Fruit fly (Drosophila melanogaster) whole organism, embryonic: ENCODE results near the gene Sdic2.
A peak's percentile ranks its signal among the peaks of the same experiment; 100 is the strongest.

Experiments used
- Atf3 ChIP-seq: fragments of 200-800 bp; sonication (Bioruptor generic); optimal IDR thresholded peaks from 3 replicates; lab custom pipeline; 2016; ENCODE audit warnings: missing biosample characterization, missing genetic modification characterization
- CG10267 ChIP-seq: fragments of 200-800 bp; sonication (Bioruptor generic); optimal IDR thresholded peaks from 2 replicates; lab custom pipeline; 2018; ENCODE audit warnings: missing biosample characterization, mild to moderate bottlenecking, missing genetic modification characterization, moderate library complexity
- CG11504 ChIP-seq: fragments of 200-800 bp; sonication (Bioruptor generic); optimal IDR thresholded peaks from 3 replicates; lab custom pipeline; 2019; ENCODE audit warnings: missing biosample characterization, mild to moderate bottlenecking, missing genetic modification characterization, moderate library complexity
- CG11560 ChIP-seq: fragments of 200-800 bp; sonication (Bioruptor generic); IDR thresholded peaks from 3 replicates; pipeline ENCODE4 v1.3.6; 2022; ENCODE audit warnings: missing biosample characterization, missing genetic modification characterization
- CG11723 ChIP-seq: fragments of 200-800 bp; sonication (Bioruptor generic); optimal IDR thresholded peaks from 2 replicates; lab custom pipeline; 2017; ENCODE audit warnings: missing biosample characterization, mild to moderate bottlenecking, missing genetic modification characterization
- CG12071 ChIP-seq: fragments of 200-800 bp; sonication (Bioruptor generic); optimal IDR thresholded peaks from 3 replicates; lab custom pipeline; 2018; ENCODE audit warnings: missing biosample characterization, mild to moderate bottlenecking, missing genetic modification characterization
- CG13287 ChIP-seq: fragments of 200-800 bp; sonication (Bioruptor generic); IDR thresholded peaks from 2 replicates; pipeline ENCODE4 v1.3.6; 2022; ENCODE audit warnings: missing biosample characterization, missing genetic modification characterization; ENCODE audit not compliant: partially characterized antibody
- CG1603 ChIP-seq: fragments of 200-800 bp; sonication (Bioruptor generic); optimal IDR thresholded peaks from 2 replicates; lab custom pipeline; 2019; ENCODE audit warnings: missing biosample characterization, mild to moderate bottlenecking, missing genetic modification characterization, moderate library complexity
- CG17186 ChIP-seq: fragments of 200-800 bp; sonication (Bioruptor generic); optimal IDR thresholded peaks from 3 replicates; lab custom pipeline; 2017; ENCODE audit warnings: missing biosample characterization, missing genetic modification reagents, missing genetic modification characterization
- CG2116 ChIP-seq: fragments of 200-800 bp; sonication (Bioruptor generic); optimal IDR thresholded peaks from 3 replicates; lab custom pipeline; 2018; ENCODE audit warnings: missing biosample characterization, mild to moderate bottlenecking, missing genetic modification characterization
- CG30431 ChIP-seq: fragments of 200-800 bp; sonication (Bioruptor generic); optimal IDR thresholded peaks from 2 replicates; lab custom pipeline; 2017; ENCODE audit warnings: missing biosample characterization, missing genetic modification characterization
- CG3847 ChIP-seq: fragments of 200-800 bp; sonication (Bioruptor generic); IDR thresholded peaks from 2 replicates; pipeline ENCODE4 v1.3.6; 2022; ENCODE audit warnings: missing biosample characterization, missing genetic modification characterization
- CG4282 ChIP-seq: fragments of 200-800 bp; sonication (Bioruptor generic); optimal IDR thresholded peaks from 2 replicates; lab custom pipeline; 2016; ENCODE audit warnings: missing biosample characterization, missing genetic modification characterization
- CG4328 ChIP-seq: fragments of 200-800 bp; sonication (Bioruptor generic); optimal IDR thresholded peaks from 3 replicates; lab custom pipeline; 2017; ENCODE audit warnings: missing biosample characterization, missing genetic modification reagents, missing genetic modification characterization
- CG6791 ChIP-seq: fragments of 200-800 bp; sonication (Bioruptor generic); IDR thresholded peaks from 3 replicates; pipeline ENCODE4 v1.3.6; 2022; ENCODE audit warnings: missing biosample characterization, missing genetic modification characterization; ENCODE audit not compliant: partially characterized antibody
- CG7963 ChIP-seq: fragments of 200-800 bp; sonication (Bioruptor generic); IDR thresholded peaks from 3 replicates; pipeline ENCODE4 v1.3.6; 2022; ENCODE audit warnings: missing biosample characterization, missing genetic modification characterization; ENCODE audit not compliant: partially characterized antibody
- CG8290 ChIP-seq, 3 experiments: fragments of 200-800 bp; sonication (Bioruptor generic); optimal IDR thresholded peaks; 2 replicates each; lab custom pipeline; 2016 to 2019; ENCODE audit warnings: missing biosample characterization in 3 of 3, missing genetic modification characterization in 3 of 3, mild to moderate bottlenecking in 2 of 3, moderate library complexity in 1 of 3
- CG8388 ChIP-seq: fragments of 200-800 bp; sonication (Bioruptor generic); optimal IDR thresholded peaks from 2 replicates; lab custom pipeline; 2019; ENCODE audit warnings: missing biosample characterization, mild to moderate bottlenecking, missing genetic modification characterization, moderate library complexity
- CG9817 ChIP-seq: fragments of 200-800 bp; sonication (Bioruptor generic); optimal IDR thresholded peaks from 2 replicates; lab custom pipeline; 2018; ENCODE audit warnings: missing biosample characterization, mild to moderate bottlenecking, missing genetic modification characterization, moderate library complexity
- CG9932 ChIP-seq: fragments of 200-800 bp; sonication (Bioruptor generic); IDR thresholded peaks from 2 replicates; pipeline ENCODE4 v1.3.6; 2022; ENCODE audit warnings: missing biosample characterization, missing genetic modification characterization
- Chrac-16 ChIP-seq: fragments of 200-800 bp; sonication (Bioruptor generic); optimal IDR thresholded peaks from 3 replicates; lab custom pipeline; 2016; ENCODE audit warnings: missing biosample characterization, missing genetic modification characterization
- D19A ChIP-seq: fragments of 200-800 bp; optimal IDR thresholded peaks from 3 replicates; lab custom pipeline; 2019; ENCODE audit warnings: missing biosample characterization, mild to moderate bottlenecking, missing genetic modification characterization, moderate library complexity
- Dll ChIP-seq: fragments of 200-800 bp; sonication (Bioruptor generic); IDR thresholded peaks from 4 replicates; pipeline ENCODE4 v1.3.6; 2022; ENCODE audit warnings: missing biosample characterization, missing genetic modification characterization; ENCODE audit not compliant: partially characterized antibody
- Dp ChIP-seq: fragments of 200-800 bp; sonication (Bioruptor generic); optimal IDR thresholded peaks from 2 replicates; lab custom pipeline; 2018; ENCODE audit warnings: missing biosample characterization, mild to moderate bottlenecking, missing genetic modification characterization, moderate library complexity
- Dref ChIP-seq: fragments of 200-800 bp; sonication (Bioruptor generic); IDR thresholded peaks from 2 replicates; pipeline ENCODE4 v1.3.6; 2022; ENCODE audit warnings: missing biosample characterization, missing genetic modification characterization
- Ets97D ChIP-seq: fragments of 200-800 bp; sonication (Bioruptor generic); optimal IDR thresholded peaks from 3 replicates; lab custom pipeline; 2016; ENCODE audit warnings: missing biosample characterization, missing genetic modification characterization
- HLH3B ChIP-seq: fragments of 200-800 bp; sonication (Bioruptor generic); IDR thresholded peaks from 2 replicates; pipeline ENCODE4 v1.3.6; 2022; ENCODE audit warnings: missing biosample characterization, missing genetic modification characterization
- MBD-R2 ChIP-seq: fragments of 200-800 bp; sonication (Bioruptor generic); IDR thresholded peaks from 2 replicates; pipeline ENCODE4 v1.3.6; 2022; ENCODE audit warnings: missing biosample characterization, missing genetic modification characterization
- Med ChIP-seq: fragments of 200-800 bp; sonication (Bioruptor generic); peaks from one replicate; lab custom pipeline; 2016; ENCODE audit warnings: missing biosample characterization, missing genetic modification characterization, mild to moderate bottlenecking, inconsistent platforms, moderate library complexity
- Myb ChIP-seq: fragments of 200-800 bp; sonication (Bioruptor generic); optimal IDR thresholded peaks from 2 replicates; lab custom pipeline; 2016; ENCODE audit warnings: missing biosample characterization, missing genetic modification characterization
- NC2α ChIP-seq: fragments of 200-800 bp; sonication (Bioruptor generic); optimal IDR thresholded peaks from 2 replicates; lab custom pipeline; 2016; ENCODE audit warnings: missing biosample characterization, missing genetic modification characterization
- Opbp ChIP-seq: fragments of 200-800 bp; sonication (Bioruptor generic); IDR thresholded peaks from 3 replicates; pipeline ENCODE4 v1.3.6; 2022; ENCODE audit warnings: missing biosample characterization, missing genetic modification characterization; ENCODE audit not compliant: partially characterized antibody
- Rfx ChIP-seq: fragments of 200-800 bp; sonication (Bioruptor generic); IDR thresholded peaks from 2 replicates; pipeline ENCODE4 v1.3.6; 2022; ENCODE audit warnings: missing biosample characterization, missing genetic modification characterization
- chinmo ChIP-seq: fragments of 200-800 bp; sonication (Bioruptor generic); IDR thresholded peaks from 4 replicates; pipeline ENCODE4 v1.3.6; 2022; ENCODE audit warnings: missing biosample characterization, missing genetic modification characterization; ENCODE audit not compliant: partially characterized antibody
- ci ChIP-seq: fragments of 200-800 bp; sonication (Bioruptor generic); IDR thresholded peaks from 3 replicates; pipeline ENCODE4 v1.3.6; 2022; ENCODE audit warnings: missing biosample characterization, missing genetic modification characterization
- dpn ChIP-seq, 2 experiments: fragments of 200-800 bp; sonication (Bioruptor generic); optimal IDR thresholded peaks; 3 replicates each; lab custom pipeline; 2016; ENCODE audit warnings: missing biosample characterization in 2 of 2, missing genetic modification characterization in 2 of 2
- gem ChIP-seq: fragments of 200-800 bp; sonication (Bioruptor generic); optimal IDR thresholded peaks from 2 replicates; lab custom pipeline; 2019; ENCODE audit warnings: missing biosample characterization, mild to moderate bottlenecking, missing genetic modification characterization, moderate library complexity
- lmd ChIP-seq: fragments of 200-800 bp; sonication (Bioruptor generic); IDR thresholded peaks from 2 replicates; pipeline ENCODE4 v1.3.6; 2022; ENCODE audit warnings: missing biosample characterization, missing genetic modification characterization
- pan ChIP-seq, 4 experiments: fragments of >200 bp in 3 of 4; fragments of 200-800 bp in 1 of 4; sonication (Bioruptor generic) in 1 of 4; optimal IDR thresholded peaks in 3 of 4; IDR thresholded peaks in 1 of 4; 2 replicates each; pipeline versions ENCODE4 v1.3.6 to Lab custom; 2017 to 2022; ENCODE audit warnings: missing biosample characterization in 2 of 4, missing genetic modification characterization in 2 of 4, mixed read lengths in 1 of 4
- pfk ChIP-seq: fragments of 200-800 bp; sonication (Bioruptor generic); optimal IDR thresholded peaks from 2 replicates; lab custom pipeline; 2018; ENCODE audit warnings: missing biosample characterization, mild to moderate bottlenecking, missing genetic modification characterization, moderate library complexity
- psq ChIP-seq: fragments of 200-800 bp; sonication (Bioruptor generic); optimal IDR thresholded peaks from 2 replicates; lab custom pipeline; 2017; ENCODE audit warnings: missing biosample characterization, missing genetic modification characterization
- pzg ChIP-seq: fragments of 200-800 bp; sonication (Bioruptor generic); optimal IDR thresholded peaks from 3 replicates; lab custom pipeline; 2018; ENCODE audit warnings: missing biosample characterization, mild to moderate bottlenecking, missing genetic modification characterization, moderate library complexity
- salm ChIP-seq: fragments of 200-800 bp; sonication (Bioruptor generic); optimal IDR thresholded peaks from 2 replicates; lab custom pipeline; 2018; ENCODE audit warnings: missing biosample characterization, mild to moderate bottlenecking, missing genetic modification characterization
- sens ChIP-seq: fragments of 200-800 bp; sonication (Bioruptor generic); peaks from one replicate; lab custom pipeline; 2016; ENCODE audit warnings: missing biosample characterization, missing genetic modification characterization
- sna ChIP-seq: fragments of 200-800 bp; sonication (Bioruptor generic); IDR thresholded peaks from 2 replicates; pipeline ENCODE4 v1.3.6; 2022; ENCODE audit warnings: missing biosample characterization, missing genetic modification characterization; ENCODE audit not compliant: partially characterized antibody
- sr ChIP-seq: fragments of 200-800 bp; sonication (Bioruptor generic); IDR thresholded peaks from 3 replicates; pipeline ENCODE4 v1.3.6; 2022; ENCODE audit warnings: missing biosample characterization, missing genetic modification characterization
- tin ChIP-seq: fragments of 200-800 bp; sonication (Bioruptor generic); optimal IDR thresholded peaks from 3 replicates; lab custom pipeline; 2016; ENCODE audit warnings: missing biosample characterization, missing genetic modification characterization
- trem ChIP-seq: fragments of 200-800 bp; optimal IDR thresholded peaks from 3 replicates; lab custom pipeline; 2019; ENCODE audit warnings: missing biosample characterization, mild to moderate bottlenecking, missing genetic modification characterization, moderate library complexity
- zfh2 ChIP-seq: fragments of 200-800 bp; sonication (Bioruptor generic); optimal IDR thresholded peaks from 2 replicates; lab custom pipeline; 2016; ENCODE audit warnings: missing biosample characterization, missing genetic modification characterization

Gene Sdic2

DNA sequence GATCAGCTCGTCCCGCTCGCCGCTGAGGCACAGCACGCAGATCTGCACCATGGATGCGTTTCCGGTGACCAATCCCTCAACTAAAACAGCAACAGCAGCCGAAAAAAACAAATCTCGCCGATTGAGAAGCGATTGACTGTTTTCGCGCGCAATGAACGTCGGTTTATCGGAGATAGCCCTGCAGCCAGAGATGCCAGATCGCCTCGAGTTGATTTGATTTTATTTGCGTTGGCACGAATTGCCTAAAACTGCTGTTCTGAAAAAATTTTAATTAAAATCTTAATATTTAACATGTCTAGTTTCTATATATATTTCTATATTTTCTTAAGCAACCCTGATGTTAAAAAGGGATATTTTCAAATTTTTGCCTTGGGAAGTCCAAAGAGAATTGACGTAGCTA, 23.7 kb downstream of the Sdic2 start (continued):
- TF ChIP-seq CG8388 (GFP tag; lab: Kevin White, UChicago): no peak
- TF ChIP-seq Dll (GFP tag; lab: Robert Waterston, UW): 0 out of 4 replicates have a peak, but pooled peaks have one; percentile 20
- TF ChIP-seq pan (optimal IDR thresholded peaks at IDR 0.05; lab: Kevin White, UChicago): no peak
- TF ChIP-seq pan (GFP tag; optimal IDR thresholded peaks at IDR 0.05 in 1 of 2, IDR thresholded peaks at IDR 0.05 in 1 of 2): no peak
- no peak for TF ChIP-seq D19A (tag; lab: Kevin White, UChicago)
- TF ChIP-seq CG10267: peak; percentile 28
- TF ChIP-seq Dp (GFP tag; lab: Kevin White, UChicago): peak; percentile 80
- peak; percentile 4 for TF ChIP-seq trem
- TF ChIP-seq CG9932 (GFP tag; lab: Robert Waterston, UW): peak; percentile 58
- TF ChIP-seq pzg (GFP tag; lab: Kevin White, UChicago): peak; percentile 39
- TF ChIP-seq CG2116 (GFP tag; lab: Kevin White, UChicago): peak; percentile 95
- TF ChIP-seq HLH3B (GFP tag; lab: Robert Waterston, UW): no peak
- no peak for TF ChIP-seq Atf3 (GFP tag; lab: Kevin White, UChicago)
- TF ChIP-seq CG3847: 0 out of 2 replicates have a peak, but pooled peaks have one; percentile 19
- TF ChIP-seq CG17186 (GFP tag; lab: Kevin White, UChicago): peak; percentile 32
- 0 out of 3 replicates have a peak, but pooled peaks have one; percentile 26 for TF ChIP-seq CG6791 (GFP tag; lab: Robert Waterston, UW)
- peak; percentile 6 for TF ChIP-seq pfk (GFP tag; lab: Kevin White, UChicago)
- TF ChIP-seq chinmo (GFP tag; lab: Robert Waterston, UW): no peak
- no peak for TF ChIP-seq CG12071 (GFP tag; lab: Kevin White, UChicago)
- TF ChIP-seq MBD-R2: peak; percentile 45; the same call in 1 of the 2 replicates
- peak; percentile 80 for TF ChIP-seq CG1603 (tag; lab: Kevin White, UChicago)
- TF ChIP-seq CG13287 (GFP tag; lab: Robert Waterston, UW): peak; percentile 34; the same call in 1 of the 2 replicates
- TF ChIP-seq gem (tag; lab: Kevin White, UChicago): peak; percentile 27
- no peak for TF ChIP-seq salm (tag; lab: Kevin White, UChicago)
- peak; percentile 5 for TF ChIP-seq zfh2 (GFP tag; lab: Kevin White, UChicago)
- peak; percentile 19 for TF ChIP-seq sens
- TF ChIP-seq dpn (GFP tag; optimal IDR thresholded peaks at IDR 0.05; lab: Kevin White, UChicago): no peak
- TF ChIP-seq lmd (GFP tag; lab: Robert Waterston, UW): no peak
- TF ChIP-seq Myb (GFP tag; lab: Kevin White, UChicago): peak; percentile 19
- TF ChIP-seq CG30431: no peak
- TF ChIP-seq ci (GFP tag; lab: Robert Waterston, UW): no peak
- TF ChIP-seq CG11504 (tag; lab: Kevin White, UChicago): peak; percentile 7
- TF ChIP-seq tin: no peak
- TF ChIP-seq psq: no peak
- TF ChIP-seq NC2α (GFP tag; lab: Kevin White, UChicago): no peak
- no peak for TF ChIP-seq CG7963 (GFP tag; lab: Robert Waterston, UW)
- TF ChIP-seq CG8290 (GFP tag; optimal IDR thresholded peaks at IDR 0.05; lab: Kevin White, UChicago): no peak
- TF ChIP-seq CG8290 (tag; optimal IDR thresholded peaks at IDR 0.05; lab: Kevin White, UChicago): peak in 1 of 2 experiments; percentile 27
- no peak for TF ChIP-seq CG11723 (GFP tag; lab: Kevin White, UChicago)
- TF ChIP-seq Ets97D (GFP tag; lab: Kevin White, UChicago): peak; percentile 16
- no peak for TF ChIP-seq CG4282
- 0 out of 3 replicates have a peak, but pooled peaks have one; percentile 18 for TF ChIP-seq Opbp
- TF ChIP-seq CG4328 (GFP tag; lab: Kevin White, UChicago): no peak
- no peak for TF ChIP-seq CG11560 (tag; lab: Robert Waterston, UW)
- 0 out of 2 replicates have a peak, but pooled peaks have one; percentile 12 for TF ChIP-seq Rfx (GFP tag; lab: Robert Waterston, UW)
- TF ChIP-seq sna (GFP tag; lab: Robert Waterston, UW): no peak
- peak; percentile 71 for TF ChIP-seq Dref
- no peak for TF ChIP-seq Chrac-16 (GFP tag; lab: Kevin White, UChicago)
- TF ChIP-seq CG9817 (tag; lab: Kevin White, UChicago): peak; percentile 8
- peak; percentile 67 for TF ChIP-seq Med
- TF ChIP-seq sr (GFP tag; lab: Robert Waterston, UW): no peak
